Worm (Caenorhabditis elegans) whole organism, L4 larva: ENCODE results near the gene F40A3.3.
A peak's percentile ranks its signal among the peaks of the same experiment; 100 is the strongest.

Source experiments
- F49E8.2 ChIP-seq: sonication (generic microtip); optimal IDR thresholded peaks from 2 replicates; lab custom pipeline; 2016; ENCODE audit warnings: missing compliant biosample characterization, mild to moderate bottlenecking, missing genetic modification characterization, borderline replicate concordance
- T20F7.1 ChIP-seq: fragments of 200-800 bp; sonication (Bioruptor generic); optimal IDR thresholded peaks from 2 replicates; lab custom pipeline; 2018; ENCODE audit warnings: mild to moderate bottlenecking, missing genetic modification characterization, missing compliant biosample characterization
- aha-1 ChIP-seq: fragments of 150-350 bp; peaks from one replicate; lab custom pipeline; 2014; ENCODE audit warnings: missing biosample characterization, missing genetic modification characterization
- aly-2 ChIP-seq: sonication (generic microtip); optimal IDR thresholded peaks from 2 replicates; lab custom pipeline; 2018; ENCODE audit warnings: missing biosample characterization, missing genetic modification characterization
- arid-1 ChIP-seq: fragments of 200-800 bp; sonication (Bioruptor generic); conservative IDR thresholded peaks from 2 replicates; pipeline ENCODE4 v1.3.6; 2022; ENCODE audit warnings: missing genetic modification reagents, missing genetic modification characterization, missing compliant biosample characterization
- ceh-32 ChIP-seq: sonication (generic microtip); optimal IDR thresholded peaks from 2 replicates; lab custom pipeline; 2016; ENCODE audit warnings: mild to moderate bottlenecking, missing genetic modification characterization, missing compliant biosample characterization; ENCODE audit not compliant: poor library complexity
- ceh-62 ChIP-seq: sonication (generic microtip); optimal IDR thresholded peaks from 2 replicates; lab custom pipeline; 2017; ENCODE audit warnings: missing biosample characterization, missing genetic modification characterization
- cey-2 ChIP-seq: sonication (generic microtip); optimal IDR thresholded peaks from 3 replicates; lab custom pipeline; 2017; ENCODE audit warnings: missing genetic modification characterization, mild to moderate bottlenecking, missing compliant biosample characterization, antibody characterized with exemption, borderline replicate concordance; ENCODE audit not compliant: insufficient read depth
- ctbp-1 ChIP-seq: fragments of 200-800 bp; sonication (Bioruptor generic); IDR thresholded peaks from 2 replicates; pipeline ENCODE4 v1.3.6; 2022; ENCODE audit warnings: missing genetic modification reagents, missing genetic modification characterization, missing compliant biosample characterization
- daf-16 ChIP-seq, 3 experiments: sonication (generic microtip); optimal IDR thresholded peaks; 2 replicates each; lab custom pipeline; 2016 to 2017; ENCODE audit warnings: missing genetic modification characterization in 3 of 3, missing genetic modification reagents in 3 of 3, mild to moderate bottlenecking in 2 of 3, missing compliant biosample characterization in 2 of 3, missing biosample characterization in 1 of 3, moderate library complexity in 1 of 3
- daf-19 ChIP-seq: fragments of 200-800 bp; sonication (Bioruptor generic); conservative IDR thresholded peaks from 2 replicates; pipeline ENCODE4 v1.3.6; 2022; ENCODE audit warnings: missing genetic modification characterization, missing compliant biosample characterization
- daf-8 ChIP-seq: fragments of 200-800 bp; sonication (Bioruptor generic); IDR thresholded peaks from 2 replicates; pipeline ENCODE4 v1.3.6; 2022; ENCODE audit warnings: missing genetic modification characterization, missing compliant biosample characterization
- dpl-1 ChIP-seq: fragments of 150-350 bp; optimal IDR thresholded peaks from 2 replicates; lab custom pipeline; 2014; ENCODE audit warnings: missing biosample characterization, missing genetic modification reagents, missing genetic modification characterization
- gei-8 ChIP-seq: fragments of 200-800 bp; sonication (Bioruptor generic); optimal IDR thresholded peaks from 2 replicates; lab custom pipeline; 2018; ENCODE audit warnings: mild to moderate bottlenecking, missing genetic modification characterization, missing compliant biosample characterization
- hlh-11 ChIP-seq: fragments of 200-800 bp; sonication (Bioruptor generic); optimal IDR thresholded peaks from 2 replicates; lab custom pipeline; 2018; ENCODE audit warnings: mild to moderate bottlenecking, missing genetic modification characterization, missing compliant biosample characterization
- hlh-30 ChIP-seq: sonication (generic microtip); optimal IDR thresholded peaks from 2 replicates; lab custom pipeline; 2017; ENCODE audit warnings: antibody characterized with exemption, mild to moderate bottlenecking, missing genetic modification characterization, missing compliant biosample characterization; ENCODE audit not compliant: insufficient read depth
- lin-15B ChIP-seq: fragments of 150-350 bp; sonication (generic microtip); optimal IDR thresholded peaks from 3 replicates; lab custom pipeline; 2014; ENCODE audit warnings: missing biosample characterization, missing genetic modification characterization
- lin-39 ChIP-seq: fragments of 150-350 bp; optimal IDR thresholded peaks from 2 replicates; lab custom pipeline; 2014; ENCODE audit warnings: missing biosample characterization, missing genetic modification reagents, missing genetic modification characterization
- lir-3 ChIP-seq: sonication (generic microtip); optimal IDR thresholded peaks from 2 replicates; lab custom pipeline; 2016; ENCODE audit warnings: mild to moderate bottlenecking, missing genetic modification characterization, missing compliant biosample characterization
- lsy-2 ChIP-seq, 2 experiments: fragments of 150-350 bp in 1 of 2; sonication (generic microtip) in 1 of 2; optimal IDR thresholded peaks; 2 replicates each; lab custom pipeline; 2014 to 2017; ENCODE audit warnings: missing biosample characterization in 2 of 2, missing genetic modification characterization in 2 of 2
- madf-9 ChIP-seq: fragments of 200-800 bp; sonication (Bioruptor generic); conservative IDR thresholded peaks from 2 replicates; pipeline ENCODE4 v1.3.6; 2022; ENCODE audit warnings: missing genetic modification reagents, missing genetic modification characterization, missing compliant biosample characterization
- mdl-1 ChIP-seq, 2 experiments: fragments of 150-350 bp in 1 of 2; sonication (generic microtip) in 1 of 2; optimal IDR thresholded peaks; 2 replicates each; lab custom pipeline; 2014 to 2017; ENCODE audit warnings: missing biosample characterization in 2 of 2, missing genetic modification characterization in 2 of 2
- mdt-29 ChIP-seq: fragments of 200-800 bp; sonication (Bioruptor generic); IDR thresholded peaks from 2 replicates; pipeline ENCODE4 v1.3.6; 2022; ENCODE audit warnings: missing genetic modification reagents, missing genetic modification characterization, missing compliant biosample characterization
- mep-1 ChIP-seq: fragments of 150-350 bp; sonication (generic microtip); optimal IDR thresholded peaks from 3 replicates; lab custom pipeline; 2014; ENCODE audit warnings: missing biosample characterization, missing genetic modification characterization
- nhr-28 ChIP-seq: fragments of 150-350 bp; optimal IDR thresholded peaks from 2 replicates; lab custom pipeline; 2014; ENCODE audit warnings: missing biosample characterization, missing genetic modification characterization
- nhr-6 ChIP-seq: fragments of 150-350 bp; optimal IDR thresholded peaks from 2 replicates; lab custom pipeline; 2014; ENCODE audit warnings: missing biosample characterization, missing genetic modification characterization
- nhr-76 ChIP-seq: fragments of 150-350 bp; optimal IDR thresholded peaks from 2 replicates; lab custom pipeline; 2014; ENCODE audit warnings: missing biosample characterization, missing genetic modification characterization
- pha-4 ChIP-seq, 2 experiments: fragments of 150-350 bp in 1 of 2; fragments of 200-800 bp in 1 of 2; sonication (Bioruptor generic) in 1 of 2; IDR thresholded peaks in 1 of 2; optimal IDR thresholded peaks in 1 of 2; 2 replicates each; pipeline versions ENCODE4 v1.3.6 to Lab custom; 2014 to 2022; ENCODE audit warnings: missing genetic modification characterization in 2 of 2, missing genetic modification reagents in 2 of 2, missing biosample characterization in 1 of 2, missing compliant biosample characterization in 1 of 2
- saeg-2 ChIP-seq: fragments of 200-800 bp; sonication (Bioruptor generic); IDR thresholded peaks from 2 replicates; pipeline ENCODE4 v1.3.6; 2022; ENCODE audit warnings: missing genetic modification reagents, missing genetic modification characterization, missing compliant biosample characterization
- set-16 ChIP-seq: fragments of 200-800 bp; sonication (Bioruptor generic); IDR thresholded peaks from 2 replicates; pipeline ENCODE4 v1.3.6; 2022; ENCODE audit warnings: missing genetic modification reagents, missing genetic modification characterization, missing compliant biosample characterization
- skn-1 ChIP-seq: fragments of 150-350 bp; optimal IDR thresholded peaks from 2 replicates; lab custom pipeline; 2014; ENCODE audit warnings: missing biosample characterization, missing genetic modification characterization
- snpc-4 ChIP-seq: fragments of 150-350 bp; optimal IDR thresholded peaks from 2 replicates; lab custom pipeline; 2014; ENCODE audit warnings: missing biosample characterization, missing genetic modification characterization
- spr-3 ChIP-seq: fragments of 200-800 bp; sonication (Bioruptor generic); optimal IDR thresholded peaks from 2 replicates; lab custom pipeline; 2018; ENCODE audit warnings: mild to moderate bottlenecking, missing genetic modification characterization, missing compliant biosample characterization
- unc-130 ChIP-seq: sonication (generic microtip); optimal IDR thresholded peaks from 2 replicates; lab custom pipeline; 2016; ENCODE audit warnings: missing genetic modification reagents, missing genetic modification characterization, missing compliant biosample characterization
- unc-62 ChIP-seq, 3 experiments: fragments of 150-350 bp in 1 of 3; sonication (generic microtip); optimal IDR thresholded peaks in 2 of 3; peaks in 1 of 3; 1 replicate in 1 of 3; 2 replicates in 2 of 3; lab custom pipeline; 2014 to 2017; ENCODE audit warnings: missing biosample characterization in 3 of 3, missing genetic modification characterization in 3 of 3, missing genetic modification reagents in 3 of 3, missing genotype in 1 of 3
- zfp-3 ChIP-seq: fragments of 200-800 bp; sonication (Bioruptor generic); conservative IDR thresholded peaks from 2 replicates; pipeline ENCODE4 v1.3.6; 2022; ENCODE audit warnings: missing genetic modification reagents, missing genetic modification characterization, missing compliant biosample characterization
- ztf-11 ChIP-seq: fragments of 150-350 bp; optimal IDR thresholded peaks from 2 replicates; lab custom pipeline; 2014; ENCODE audit warnings: missing biosample characterization, missing genetic modification characterization

F40A3.3 gene

ce11 chrV:7876881-7877475 lies at the start of gene F40A3.3:
Gene F40A3.3 (plus strand): TSS chrV:7877444.
- peak; percentile 4 for TF ChIP-seq mep-1
- peak in 1 of 2 experiments; percentile 24 for TF ChIP-seq lsy-2 (tag; optimal IDR thresholded peaks at IDR 0.05; lab: Kevin White, UChicago)
- TF ChIP-seq unc-62 (GFP tag; optimal IDR thresholded peaks at IDR 0.05 in 1 of 2; lab: Kevin White, UChicago): peak in 1 of 2 experiments; percentile 2
- no peak for TF ChIP-seq unc-62 (tag; optimal IDR thresholded peaks at IDR 0.05; lab: Kevin White, UChicago)
- no peak for TF ChIP-seq ctbp-1 (GFP tag; lab: Robert Waterston, UW)
- TF ChIP-seq daf-16 (GFP tag; optimal IDR thresholded peaks at IDR 0.05; lab: Kevin White, UChicago): no peak
- TF ChIP-seq daf-16 (tag; optimal IDR thresholded peaks at IDR 0.05; lab: Kevin White, UChicago): peak; percentile 90
- TF ChIP-seq set-16 (GFP tag; lab: Robert Waterston, UW): no peak
- no peak for TF ChIP-seq daf-19 (GFP tag; lab: Robert Waterston, UW)
- no peak for TF ChIP-seq unc-130 (GFP tag; lab: Kevin White, UChicago)
- TF ChIP-seq nhr-28: peak; percentile 15
- no peak for TF ChIP-seq spr-3 (GFP tag; lab: Kevin White, UChicago)
- TF ChIP-seq gei-8 (GFP tag; lab: Kevin White, UChicago): no peak
- TF ChIP-seq, all 104 proteins: peak for 5

- TF ChIP-seq skn-1 (tag; lab: Kevin White, UChicago) (no peak), set-16 (GFP tag; lab: Robert Waterston, UW) (peak; percentile 85)
These were observed 46.3 kb upstream of the F40A3.3 start for ce11 chrV:7830952-7831351.

- TF ChIP-seq nhr-28 (peak; percentile 46), saeg-2 (GFP tag; lab: Robert Waterston, UW) (no peak), arid-1 (GFP tag; lab: Robert Waterston, UW) (no peak), mdt-29 (no peak), pha-4 (GFP tag; IDR thresholded peaks at IDR 0.05; lab: Robert Waterston, UW) (no peak), pha-4 (tag; optimal IDR thresholded peaks at IDR 0.05; lab: Kevin White, UChicago) (no peak), ztf-11 (tag; lab: Kevin White, UChicago) (no peak), unc-62 (GFP tag; optimal IDR thresholded peaks at IDR 0.05 in 1 of 2; lab: Kevin White, UChicago) (peak in 1 of 2 experiments; percentile 62), unc-62 (tag; optimal IDR thresholded peaks at IDR 0.05; lab: Kevin White, UChicago) (no peak), nhr-6 (tag; lab: Kevin White, UChicago) (no peak), daf-8 (GFP tag; lab: Robert Waterston, UW) (no peak), zfp-3 (no peak), aly-2 (no peak), hlh-30 (peak; percentile 45), lir-3 (tag; lab: Kevin White, UChicago) (no peak), snpc-4 (no peak), mdl-1 (tag; optimal IDR thresholded peaks at IDR 0.05; lab: Kevin White, UChicago) (peak in 1 of 2 experiments; percentile 46), daf-16 (GFP tag; optimal IDR thresholded peaks at IDR 0.05; lab: Kevin White, UChicago) (no peak), daf-16 (tag; optimal IDR thresholded peaks at IDR 0.05; lab: Kevin White, UChicago) (no peak), lin-39 (tag; lab: Kevin White, UChicago) (no peak), dpl-1 (GFP tag; lab: Kevin White, UChicago) (no peak), hlh-11 (tag; lab: Kevin White, UChicago) (peak; percentile 2), F49E8.2 (no peak), ceh-32 (no peak), nhr-76 (no peak), aha-1 (tag; lab: Kevin White, UChicago) (no peak), madf-9 (GFP tag; lab: Robert Waterston, UW) (no peak), lin-15B (tag; lab: Kevin White, UChicago) (no peak), cey-2 (tag; lab: Kevin White, UChicago) (no peak), T20F7.1 (GFP tag; lab: Kevin White, UChicago) (no peak), ceh-62 (no peak), mep-1 (peak; percentile 53)
These were observed 40.3 kb upstream of the F40A3.3 start, which contains the start of gene txt-5 for ce11 chrV:7836911-7837310. Gene txt-5 (minus strand): TSS chrV:7837134.
